Fruit fly (Drosophila melanogaster) whole organism, embryonic: Measurements from ENCODE around the gene CG5191.

ENCODE experiments used
- CG1024 ChIP-seq: fragments of 200-800 bp; sonication (Bioruptor generic); IDR thresholded peaks from 2 replicates; pipeline ENCODE4 v1.3.6; 2022; ENCODE audit warnings: missing biosample characterization, missing genetic modification characterization
- CG11723 ChIP-seq: fragments of 200-800 bp; sonication (Bioruptor generic); optimal IDR thresholded peaks from 2 replicates; lab custom pipeline; 2017; ENCODE audit warnings: missing biosample characterization, mild to moderate bottlenecking, missing genetic modification characterization
- CG13775 ChIP-seq: fragments of 200-800 bp; sonication (Bioruptor generic); optimal IDR thresholded peaks from 3 replicates; lab custom pipeline; 2017; ENCODE audit warnings: missing biosample characterization, mild to moderate bottlenecking, missing genetic modification characterization
- CG14441 ChIP-seq: fragments of 200-800 bp; sonication (Bioruptor generic); IDR thresholded peaks from 2 replicates; pipeline ENCODE4 v1.3.6; 2022; ENCODE audit warnings: missing biosample characterization, missing genetic modification characterization
- CG15601 ChIP-seq: fragments of 200-800 bp; sonication (Bioruptor generic); optimal IDR thresholded peaks from 3 replicates; lab custom pipeline; 2019; ENCODE audit warnings: missing biosample characterization, mild to moderate bottlenecking, missing genetic modification characterization, moderate library complexity
- CG18599 ChIP-seq: fragments of 200-800 bp; sonication (Bioruptor generic); optimal IDR thresholded peaks from 3 replicates; lab custom pipeline; 2017; ENCODE audit warnings: missing biosample characterization, missing genetic modification characterization, mild to moderate bottlenecking, moderate library complexity, missing genetic modification reagents
- CG2116 ChIP-seq: fragments of 200-800 bp; sonication (Bioruptor generic); optimal IDR thresholded peaks from 3 replicates; lab custom pipeline; 2018; ENCODE audit warnings: missing biosample characterization, mild to moderate bottlenecking, missing genetic modification characterization
- CG2678 ChIP-seq: fragments of 200-800 bp; sonication (Bioruptor generic); optimal IDR thresholded peaks from 3 replicates; lab custom pipeline; 2019; ENCODE audit warnings: missing biosample characterization, mild to moderate bottlenecking, missing genetic modification characterization, moderate library complexity
- CG30431 ChIP-seq: fragments of 200-800 bp; sonication (Bioruptor generic); optimal IDR thresholded peaks from 2 replicates; lab custom pipeline; 2017; ENCODE audit warnings: missing biosample characterization, missing genetic modification characterization
- CG3163 ChIP-seq: fragments of 200-800 bp; sonication (Bioruptor generic); optimal IDR thresholded peaks from 3 replicates; lab custom pipeline; 2016; ENCODE audit warnings: missing biosample characterization, missing genetic modification characterization
- CG3281 ChIP-seq: fragments of 200-800 bp; sonication (Bioruptor generic); optimal IDR thresholded peaks from 3 replicates; lab custom pipeline; 2017; ENCODE audit warnings: missing biosample characterization, mild to moderate bottlenecking, missing genetic modification characterization
- CG4360 ChIP-seq: fragments of 200-800 bp; sonication (Bioruptor generic); IDR thresholded peaks from 2 replicates; pipeline ENCODE4 v1.3.6; 2022; ENCODE audit warnings: missing biosample characterization, missing genetic modification characterization
- CG4730 ChIP-seq: fragments of 200-800 bp; sonication (Bioruptor generic); IDR thresholded peaks from 2 replicates; pipeline ENCODE4 v1.3.6; 2022; ENCODE audit warnings: missing biosample characterization, missing genetic modification characterization
- CG6683 ChIP-seq: fragments of 200-800 bp; sonication (Bioruptor generic); optimal IDR thresholded peaks from 2 replicates; lab custom pipeline; 2017; ENCODE audit warnings: missing biosample characterization, mild to moderate bottlenecking, missing genetic modification characterization, missing genetic modification reagents
- CG7357 ChIP-seq: fragments of 200-800 bp; sonication (Bioruptor generic); IDR thresholded peaks from 3 replicates; pipeline ENCODE4 v1.3.6; 2022; ENCODE audit warnings: missing biosample characterization, missing genetic modification characterization
- CG7745 ChIP-seq: fragments of 200-800 bp; sonication (Bioruptor generic); optimal IDR thresholded peaks from 2 replicates; lab custom pipeline; 2018; ENCODE audit warnings: missing biosample characterization, mild to moderate bottlenecking, missing genetic modification characterization, moderate library complexity
- CG7839 ChIP-seq: fragments of 200-800 bp; sonication (Bioruptor generic); optimal IDR thresholded peaks from 3 replicates; lab custom pipeline; 2018; ENCODE audit warnings: missing biosample characterization, mild to moderate bottlenecking, missing genetic modification characterization, moderate library complexity
- CG8388 ChIP-seq: fragments of 200-800 bp; sonication (Bioruptor generic); optimal IDR thresholded peaks from 2 replicates; lab custom pipeline; 2019; ENCODE audit warnings: missing biosample characterization, mild to moderate bottlenecking, missing genetic modification characterization, moderate library complexity
- CG8478 ChIP-seq: fragments of >200 bp; optimal IDR thresholded peaks from 2 replicates; lab custom pipeline; 2018
- CG8765 ChIP-seq: fragments of 200-800 bp; sonication (Bioruptor generic); IDR thresholded peaks from 2 replicates; pipeline ENCODE4 v1.3.6; 2022; ENCODE audit warnings: missing biosample characterization, missing genetic modification characterization
- CG8944 ChIP-seq: fragments of 200-800 bp; sonication (Bioruptor generic); optimal IDR thresholded peaks from 3 replicates; lab custom pipeline; 2016; ENCODE audit warnings: missing biosample characterization, missing genetic modification characterization
- CHES-1-like ChIP-seq: fragments of 200-800 bp; sonication (Bioruptor generic); optimal IDR thresholded peaks from 2 replicates; lab custom pipeline; 2016; ENCODE audit warnings: missing biosample characterization, missing genetic modification characterization
- CTCF ChIP-seq: fragments of 200-800 bp; sonication (Bioruptor generic); optimal IDR thresholded peaks from 2 replicates; lab custom pipeline; 2017; ENCODE audit warnings: missing biosample characterization, mild to moderate bottlenecking, missing genetic modification characterization, moderate library complexity
- Drgx ChIP-seq: fragments of 200-800 bp; sonication (Bioruptor generic); IDR thresholded peaks from 2 replicates; pipeline ENCODE4 v1.3.6; 2022; ENCODE audit warnings: missing biosample characterization, missing genetic modification characterization
- MESR4 ChIP-seq: fragments of 200-800 bp; sonication (Bioruptor generic); optimal IDR thresholded peaks from 2 replicates; lab custom pipeline; 2018; ENCODE audit warnings: missing biosample characterization, mild to moderate bottlenecking, missing genetic modification characterization, moderate library complexity
- Meics ChIP-seq: fragments of 200-800 bp; sonication (Bioruptor generic); optimal IDR thresholded peaks from 2 replicates; lab custom pipeline; 2017; ENCODE audit warnings: missing biosample characterization, mild to moderate bottlenecking, missing genetic modification characterization
- Mrtf ChIP-seq: fragments of 200-800 bp; sonication (Bioruptor generic); IDR thresholded peaks from 3 replicates; pipeline ENCODE4 v1.3.6; 2022; ENCODE audit warnings: missing biosample characterization, missing genetic modification characterization
- Ravus ChIP-seq: fragments of 200-800 bp; sonication (Bioruptor generic); IDR thresholded peaks from 2 replicates; pipeline ENCODE4 v1.3.6; 2022; ENCODE audit warnings: missing biosample characterization, missing genetic modification characterization
- Xrp1 ChIP-seq: fragments of 200-800 bp; sonication (Bioruptor generic); IDR thresholded peaks from 2 replicates; pipeline ENCODE4 v1.3.6; 2022; ENCODE audit warnings: missing biosample characterization, missing genetic modification characterization
- amos ChIP-seq: fragments of 200-800 bp; sonication (Bioruptor generic); IDR thresholded peaks from 2 replicates; pipeline ENCODE4 v1.3.6; 2022; ENCODE audit warnings: missing biosample characterization, missing genetic modification characterization; ENCODE audit not compliant: partially characterized antibody
- br ChIP-seq: fragments of >200 bp; optimal IDR thresholded peaks from 2 replicates; lab custom pipeline; 2017
- eve ChIP-seq, 2 experiments: fragments of >200 bp; optimal IDR thresholded peaks; 2 replicates each; lab custom pipeline; 2017; ENCODE audit warnings: missing biosample characterization in 2 of 2, missing genetic modification characterization in 2 of 2
- fd102C ChIP-seq: fragments of 200-800 bp; sonication (Bioruptor generic); optimal IDR thresholded peaks from 2 replicates; lab custom pipeline; 2018; ENCODE audit warnings: missing biosample characterization, mild to moderate bottlenecking, missing genetic modification characterization, moderate library complexity
- fd3F ChIP-seq: fragments of 200-800 bp; sonication (Bioruptor generic); optimal IDR thresholded peaks from 2 replicates; lab custom pipeline; 2018; ENCODE audit warnings: missing biosample characterization, mild to moderate bottlenecking, missing genetic modification characterization, moderate library complexity
- fd64A ChIP-seq: fragments of 200-800 bp; sonication (Bioruptor generic); optimal IDR thresholded peaks from 3 replicates; lab custom pipeline; 2018; ENCODE audit warnings: missing biosample characterization, mild to moderate bottlenecking, missing genetic modification characterization
- gcm ChIP-seq: fragments of 200-800 bp; sonication (Bioruptor generic); optimal IDR thresholded peaks from 2 replicates; lab custom pipeline; 2019; ENCODE audit warnings: missing biosample characterization, mild to moderate bottlenecking, missing genetic modification characterization, moderate library complexity
- nmo ChIP-seq: fragments of 200-800 bp; sonication (Bioruptor generic); optimal IDR thresholded peaks from 2 replicates; lab custom pipeline; 2018; ENCODE audit warnings: missing biosample characterization, mild to moderate bottlenecking, missing genetic modification characterization, moderate library complexity
- nom ChIP-seq: fragments of 200-800 bp; sonication (Bioruptor generic); optimal IDR thresholded peaks from 2 replicates; lab custom pipeline; 2017; ENCODE audit warnings: missing biosample characterization, missing genetic modification characterization, mild to moderate bottlenecking, moderate library complexity, missing genetic modification reagents
- onecut ChIP-seq: fragments of 200-800 bp; sonication (Bioruptor generic); IDR thresholded peaks from 2 replicates; pipeline ENCODE4 v1.3.6; 2022; ENCODE audit warnings: missing biosample characterization, missing genetic modification characterization
- pb ChIP-seq: fragments of 200-800 bp; sonication (Bioruptor generic); optimal IDR thresholded peaks from 3 replicates; lab custom pipeline; 2016; ENCODE audit warnings: missing biosample characterization, missing genetic modification characterization
- pzg ChIP-seq: fragments of 200-800 bp; sonication (Bioruptor generic); optimal IDR thresholded peaks from 3 replicates; lab custom pipeline; 2018; ENCODE audit warnings: missing biosample characterization, mild to moderate bottlenecking, missing genetic modification characterization, moderate library complexity
- seq ChIP-seq: fragments of 200-800 bp; sonication (Bioruptor generic); IDR thresholded peaks from 2 replicates; pipeline ENCODE4 v1.3.6; 2022; ENCODE audit warnings: missing biosample characterization, missing genetic modification characterization
- sna ChIP-seq: fragments of 200-800 bp; sonication (Bioruptor generic); IDR thresholded peaks from 2 replicates; pipeline ENCODE4 v1.3.6; 2022; ENCODE audit warnings: missing biosample characterization, missing genetic modification characterization; ENCODE audit not compliant: partially characterized antibody
- so ChIP-seq: fragments of 200-800 bp; sonication (Bioruptor generic); IDR thresholded peaks from 3 replicates; pipeline ENCODE4 v1.3.6; 2022; ENCODE audit warnings: missing biosample characterization, missing genetic modification characterization
- sr ChIP-seq: fragments of 200-800 bp; sonication (Bioruptor generic); IDR thresholded peaks from 3 replicates; pipeline ENCODE4 v1.3.6; 2022; ENCODE audit warnings: missing biosample characterization, missing genetic modification characterization
- trem ChIP-seq: fragments of 200-800 bp; optimal IDR thresholded peaks from 3 replicates; lab custom pipeline; 2019; ENCODE audit warnings: missing biosample characterization, mild to moderate bottlenecking, missing genetic modification characterization, moderate library complexity
- tup ChIP-seq: fragments of 200-800 bp; sonication (Bioruptor generic); optimal IDR thresholded peaks from 2 replicates; lab custom pipeline; 2016; ENCODE audit warnings: missing biosample characterization, mild to moderate bottlenecking, missing genetic modification characterization, moderate library complexity
- yki ChIP-seq: fragments of >200 bp; optimal IDR thresholded peaks from 3 replicates; lab custom pipeline; 2018

Gene CG5191

dm6 chr3R:20549855-20550603 lies 10.6 kb upstream of the CG5191 start (continued):
- TF ChIP-seq CG7745 (tag; lab: Kevin White, UChicago) (no peak), seq (peak; percentile 72), CG8765 (GFP tag; lab: Robert Waterston, UW) (no peak; the same call in 1 of the 2 replicates), fd102C (GFP tag; lab: Kevin White, UChicago) (no peak), eve (GFP tag; optimal IDR thresholded peaks at IDR 0.05; lab: Kevin White, UChicago) (peak in 1 of 2 experiments; percentile 94), sna (GFP tag; lab: Robert Waterston, UW) (no peak), pzg (GFP tag; lab: Kevin White, UChicago) (no peak), Ravus (GFP tag; lab: Robert Waterston, UW) (peak; percentile 40; the same call in 1 of the 2 replicates), fd64A (GFP tag; lab: Kevin White, UChicago) (no peak), fd3F (peak; percentile 77), sr (GFP tag; lab: Robert Waterston, UW) (0 out of 3 replicates have a peak, but pooled peaks have one; percentile 10), CG4730 (GFP tag; lab: Robert Waterston, UW) (peak; percentile 81), CHES-1-like (no peak), CG4360 (peak; percentile 85), CG1024 (GFP tag; lab: Robert Waterston, UW) (0 out of 2 replicates have a peak, but pooled peaks have one; percentile 46), CG18599 (GFP tag; lab: Kevin White, UChicago) (peak; percentile 92), CG30431 (peak; percentile 80)

dm6 chr3R:20550632-20551486 lies 9.8 kb upstream of the CG5191 start:
- TF ChIP-seq Drgx (GFP tag; lab: Robert Waterston, UW) (peak; percentile 27), amos (GFP tag; lab: Robert Waterston, UW) (peak; percentile 99), trem (tag; lab: Kevin White, UChicago) (peak; percentile 2), Meics (GFP tag; lab: Kevin White, UChicago) (peak; percentile 21), CG6683 (peak; percentile 68), CG3163 (GFP tag; lab: Kevin White, UChicago) (peak; percentile 17), CG7357 (GFP tag; lab: Robert Waterston, UW) (no peak), CG8388 (peak; percentile 7), MESR4 (GFP tag; lab: Kevin White, UChicago) (peak; percentile 54), CG3281 (GFP tag; lab: Kevin White, UChicago) (peak; percentile 75), CG14441 (peak; percentile 25; the same call in 1 of the 2 replicates), Xrp1 (GFP tag; lab: Robert Waterston, UW) (peak; percentile 84), nom (GFP tag; lab: Kevin White, UChicago) (peak; percentile 67), nmo (GFP tag; lab: Kevin White, UChicago) (peak; percentile 15), so (GFP tag; lab: Robert Waterston, UW) (peak; percentile 66; the same call in 2 of the 3 replicates), Mrtf (GFP tag; lab: Robert Waterston, UW) (no peak), CG2678 (peak; percentile 68), CG8944 (GFP tag; lab: Kevin White, UChicago) (peak; percentile 2), fd64A (GFP tag; lab: Kevin White, UChicago) (peak; percentile 96), CG2116 (GFP tag; lab: Kevin White, UChicago) (no peak), onecut (GFP tag; lab: Robert Waterston, UW) (peak; percentile 79), CG8478 (lab: Kevin White, UChicago) (no peak), br (lab: Kevin White, UChicago) (no peak), gcm (GFP tag; lab: Kevin White, UChicago) (peak; percentile 81), pb (GFP tag; lab: Kevin White, UChicago) (peak; percentile 32), CTCF (GFP tag; lab: Kevin White, UChicago) (peak; percentile 19), yki (lab: Kevin White, UChicago) (no peak), CG13775 (GFP tag; lab: Kevin White, UChicago) (peak; percentile 10), CG15601 (tag; lab: Kevin White, UChicago) (peak; percentile 89), tup (GFP tag; lab: Kevin White, UChicago) (peak; percentile 44), CG7839 (tag; lab: Kevin White, UChicago) (peak; percentile 39), CG11723 (GFP tag; lab: Kevin White, UChicago) (peak; percentile 84)
